Fruit fly (Drosophila melanogaster) whole organism, embryonic: ENCODE measurements around the gene CG7227.

ENCODE experiments used
- Antp ChIP-seq: fragments of 200-800 bp; sonication (Bioruptor generic); optimal IDR thresholded peaks from 3 replicates; lab custom pipeline; 2016; ENCODE audit warnings: missing biosample characterization, missing genetic modification characterization
- BtbVII ChIP-seq: fragments of 200-800 bp; sonication (Bioruptor generic); optimal IDR thresholded peaks from 3 replicates; lab custom pipeline; 2017; ENCODE audit warnings: missing biosample characterization, mild to moderate bottlenecking, missing genetic modification characterization
- CG13287 ChIP-seq: fragments of 200-800 bp; sonication (Bioruptor generic); IDR thresholded peaks from 2 replicates; pipeline ENCODE4 v1.3.6; 2022; ENCODE audit warnings: missing biosample characterization, missing genetic modification characterization; ENCODE audit not compliant: partially characterized antibody
- CG13296 ChIP-seq: fragments of 200-800 bp; sonication (Bioruptor generic); optimal IDR thresholded peaks from 3 replicates; lab custom pipeline; 2018; ENCODE audit warnings: missing biosample characterization, mild to moderate bottlenecking, missing genetic modification characterization
- CG14710 ChIP-seq: fragments of 200-800 bp; sonication (Bioruptor generic); optimal IDR thresholded peaks from 3 replicates; lab custom pipeline; 2019; ENCODE audit warnings: missing biosample characterization, mild to moderate bottlenecking, missing genetic modification characterization, moderate library complexity
- CG16813 ChIP-seq: fragments of 200-800 bp; sonication (Bioruptor generic); IDR thresholded peaks from 3 replicates; pipeline ENCODE4 v1.3.6; 2022; ENCODE audit warnings: missing biosample characterization, missing genetic modification characterization; ENCODE audit not compliant: partially characterized antibody
- CG17186 ChIP-seq: fragments of 200-800 bp; sonication (Bioruptor generic); optimal IDR thresholded peaks from 3 replicates; lab custom pipeline; 2017; ENCODE audit warnings: missing biosample characterization, missing genetic modification reagents, missing genetic modification characterization
- CG17361 ChIP-seq: fragments of 200-800 bp; sonication (Bioruptor generic); IDR thresholded peaks from 3 replicates; pipeline ENCODE4 v1.3.6; 2022; ENCODE audit warnings: missing biosample characterization, missing genetic modification characterization
- CG1832 ChIP-seq: fragments of 200-800 bp; sonication (Bioruptor generic); optimal IDR thresholded peaks from 2 replicates; lab custom pipeline; 2017; ENCODE audit warnings: missing biosample characterization, mild to moderate bottlenecking, missing genetic modification characterization, inconsistent platforms
- CG2120 ChIP-seq: fragments of 200-800 bp; sonication (Bioruptor generic); optimal IDR thresholded peaks from 3 replicates; lab custom pipeline; 2016; ENCODE audit warnings: missing biosample characterization, missing genetic modification characterization
- CG30020 ChIP-seq: fragments of 200-800 bp; optimal IDR thresholded peaks from 2 replicates; lab custom pipeline; 2019; ENCODE audit warnings: missing biosample characterization, mild to moderate bottlenecking, missing genetic modification characterization, moderate library complexity
- CG34224 ChIP-seq: fragments of 200-800 bp; sonication (Bioruptor generic); IDR thresholded peaks from 3 replicates; pipeline ENCODE4 v1.3.6; 2022; ENCODE audit warnings: missing biosample characterization, missing genetic modification characterization; ENCODE audit not compliant: partially characterized antibody
- CG3838 ChIP-seq: fragments of 200-800 bp; sonication (Bioruptor generic); optimal IDR thresholded peaks from 3 replicates; lab custom pipeline; 2016; ENCODE audit warnings: missing biosample characterization, missing genetic modification characterization
- D ChIP-seq, 2 experiments: fragments of 200-800 bp in 1 of 2; fragments of >200 bp in 1 of 2; sonication (Bioruptor generic) in 1 of 2; optimal IDR thresholded peaks; 2 replicates in 1 of 2; 3 replicates in 1 of 2; lab custom pipeline; 2017; ENCODE audit warnings: mild to moderate bottlenecking in 1 of 2, missing biosample characterization in 1 of 2, missing genetic modification characterization in 1 of 2, missing genetic modification reagents in 1 of 2
- Deaf1 ChIP-seq: fragments of 200-800 bp; optimal IDR thresholded peaks from 3 replicates; lab custom pipeline; 2019; ENCODE audit warnings: missing biosample characterization, mild to moderate bottlenecking, missing genetic modification characterization, moderate library complexity
- Dll ChIP-seq: fragments of 200-800 bp; sonication (Bioruptor generic); IDR thresholded peaks from 4 replicates; pipeline ENCODE4 v1.3.6; 2022; ENCODE audit warnings: missing biosample characterization, missing genetic modification characterization; ENCODE audit not compliant: partially characterized antibody
- Elba2 ChIP-seq: fragments of 200-800 bp; sonication (Bioruptor generic); optimal IDR thresholded peaks from 3 replicates; lab custom pipeline; 2016; ENCODE audit warnings: missing biosample characterization, missing genetic modification characterization
- Hand ChIP-seq: fragments of 200-800 bp; sonication (Bioruptor generic); optimal IDR thresholded peaks from 2 replicates; lab custom pipeline; 2017; ENCODE audit warnings: mild to moderate bottlenecking, missing biosample characterization, missing genetic modification reagents, missing genetic modification characterization
- Lhr ChIP-seq: fragments of 200-800 bp; sonication (Bioruptor generic); optimal IDR thresholded peaks from 3 replicates; lab custom pipeline; 2017; ENCODE audit warnings: mild to moderate bottlenecking, missing biosample characterization, missing genetic modification reagents, missing genetic modification characterization
- MBD-R2 ChIP-seq: fragments of 200-800 bp; sonication (Bioruptor generic); IDR thresholded peaks from 2 replicates; pipeline ENCODE4 v1.3.6; 2022; ENCODE audit warnings: missing biosample characterization, missing genetic modification characterization
- Nf-YC ChIP-seq: fragments of 200-800 bp; optimal IDR thresholded peaks from 3 replicates; lab custom pipeline; 2019; ENCODE audit warnings: missing biosample characterization, mild to moderate bottlenecking, missing genetic modification characterization, moderate library complexity
- Pdp1 ChIP-seq, 2 experiments: fragments of 200-800 bp; sonication (Bioruptor generic); optimal IDR thresholded peaks; 3 replicates each; lab custom pipeline; 2016; ENCODE audit warnings: missing biosample characterization in 2 of 2, missing genetic modification characterization in 2 of 2, mild to moderate bottlenecking in 1 of 2, moderate library complexity in 1 of 2
- Usf ChIP-seq: fragments of 200-800 bp; sonication (Bioruptor generic); optimal IDR thresholded peaks from 2 replicates; lab custom pipeline; 2017; ENCODE audit warnings: missing genotype, missing biosample characterization, missing genetic modification characterization
- ab ChIP-seq: fragments of 200-800 bp; sonication (Bioruptor generic); optimal IDR thresholded peaks from 2 replicates; lab custom pipeline; 2016; ENCODE audit warnings: missing biosample characterization, missing genetic modification characterization
- amos ChIP-seq: fragments of 200-800 bp; sonication (Bioruptor generic); IDR thresholded peaks from 2 replicates; pipeline ENCODE4 v1.3.6; 2022; ENCODE audit warnings: missing biosample characterization, missing genetic modification characterization; ENCODE audit not compliant: partially characterized antibody
- cato ChIP-seq: fragments of 200-800 bp; sonication (Bioruptor generic); optimal IDR thresholded peaks from 2 replicates; lab custom pipeline; 2016; ENCODE audit warnings: missing biosample characterization, missing genetic modification characterization, borderline replicate concordance
- caup ChIP-seq: fragments of 200-800 bp; sonication (Bioruptor generic); optimal IDR thresholded peaks from 3 replicates; lab custom pipeline; 2017; ENCODE audit warnings: missing biosample characterization, mild to moderate bottlenecking, missing genetic modification characterization, moderate library complexity; ENCODE audit not compliant: severe bottlenecking
- croc ChIP-seq: fragments of 200-800 bp; sonication (Bioruptor generic); conservative IDR thresholded peaks from 3 replicates; pipeline ENCODE4 v1.3.6; 2022; ENCODE audit warnings: missing biosample characterization, missing genetic modification characterization
- dysf ChIP-seq: fragments of 200-800 bp; sonication (Bioruptor generic); IDR thresholded peaks from 3 replicates; pipeline ENCODE4 v1.3.6; 2022; ENCODE audit warnings: missing biosample characterization, missing genetic modification characterization
- gce ChIP-seq: fragments of 200-800 bp; sonication (Bioruptor generic); IDR thresholded peaks from 3 replicates; pipeline ENCODE4 v1.3.6; 2022; ENCODE audit warnings: missing biosample characterization, missing genetic modification characterization
- gem ChIP-seq: fragments of 200-800 bp; sonication (Bioruptor generic); optimal IDR thresholded peaks from 2 replicates; lab custom pipeline; 2019; ENCODE audit warnings: missing biosample characterization, mild to moderate bottlenecking, missing genetic modification characterization, moderate library complexity
- gsb-n ChIP-seq: fragments of 200-800 bp; sonication (Bioruptor generic); optimal IDR thresholded peaks from 3 replicates; lab custom pipeline; 2018; ENCODE audit warnings: missing biosample characterization, mild to moderate bottlenecking, missing genetic modification characterization
- hb ChIP-seq: fragments of 200-800 bp; sonication (Bioruptor generic); IDR thresholded peaks from 3 replicates; pipeline ENCODE4 v1.3.6; 2022; ENCODE audit warnings: missing biosample characterization, missing genetic modification characterization; ENCODE audit not compliant: partially characterized antibody
- klu ChIP-seq: fragments of 200-800 bp; sonication (Bioruptor generic); IDR thresholded peaks from 2 replicates; pipeline ENCODE4 v1.3.6; 2022; ENCODE audit warnings: missing biosample characterization, missing genetic modification characterization
- knrl ChIP-seq: fragments of 200-800 bp; sonication (Bioruptor generic); IDR thresholded peaks from 3 replicates; pipeline ENCODE4 v1.3.6; 2022; ENCODE audit warnings: missing biosample characterization, missing genetic modification characterization; ENCODE audit not compliant: partially characterized antibody
- nmo ChIP-seq: fragments of 200-800 bp; sonication (Bioruptor generic); optimal IDR thresholded peaks from 2 replicates; lab custom pipeline; 2018; ENCODE audit warnings: missing biosample characterization, mild to moderate bottlenecking, missing genetic modification characterization, moderate library complexity
- nom ChIP-seq: fragments of 200-800 bp; sonication (Bioruptor generic); optimal IDR thresholded peaks from 2 replicates; lab custom pipeline; 2017; ENCODE audit warnings: missing biosample characterization, missing genetic modification characterization, mild to moderate bottlenecking, moderate library complexity, missing genetic modification reagents
- odd ChIP-seq: fragments of 200-800 bp; sonication (Bioruptor generic); optimal IDR thresholded peaks from 2 replicates; lab custom pipeline; 2017; ENCODE audit warnings: missing biosample characterization, mild to moderate bottlenecking, missing genetic modification characterization
- pzg ChIP-seq: fragments of 200-800 bp; sonication (Bioruptor generic); optimal IDR thresholded peaks from 3 replicates; lab custom pipeline; 2018; ENCODE audit warnings: missing biosample characterization, mild to moderate bottlenecking, missing genetic modification characterization, moderate library complexity
- row ChIP-seq: fragments of 200-800 bp; sonication (Bioruptor generic); IDR thresholded peaks from 3 replicates; pipeline ENCODE4 v1.3.6; 2022; ENCODE audit warnings: missing biosample characterization, missing genetic modification characterization
- sc ChIP-seq, 3 experiments: fragments of >200 bp in 2 of 3; fragments of 200-800 bp in 1 of 3; sonication (Bioruptor generic) in 1 of 3; optimal IDR thresholded peaks; 2 replicates in 2 of 3; 3 replicates in 1 of 3; lab custom pipeline; 2017; ENCODE audit warnings: mild to moderate bottlenecking in 1 of 3, missing biosample characterization in 1 of 3, missing genetic modification characterization in 1 of 3, missing genetic modification reagents in 1 of 3
- sob ChIP-seq: fragments of 200-800 bp; sonication (Bioruptor generic); IDR thresholded peaks from 2 replicates; pipeline ENCODE4 v1.3.6; 2022; ENCODE audit warnings: missing biosample characterization, missing genetic modification characterization
- ttk ChIP-seq: fragments of 200-800 bp; sonication (Bioruptor generic); IDR thresholded peaks from 2 replicates; pipeline ENCODE4 v2.1.2; 2022; ENCODE audit warnings: missing biosample characterization, missing genetic modification characterization
- unc-4 ChIP-seq: fragments of 200-800 bp; sonication (Bioruptor generic); IDR thresholded peaks from 2 replicates; pipeline ENCODE4 v1.3.6; 2022; ENCODE audit warnings: missing biosample characterization, missing genetic modification characterization; ENCODE audit not compliant: partially characterized antibody
- zfh1 ChIP-seq: fragments of 200-800 bp; sonication (Bioruptor generic); IDR thresholded peaks from 3 replicates; pipeline ENCODE4 v1.3.6; 2022; ENCODE audit warnings: missing biosample characterization, missing genetic modification characterization

CG7227 gene

dm6 chr2L:8030102-8030501 lies 32.2 kb upstream of the CG7227 start (continued):
- TF ChIP-seq ab (GFP tag; lab: Kevin White, UChicago) (no peak), dysf (no peak), Antp (GFP tag; lab: Kevin White, UChicago) (no peak), CG13287 (peak; percentile 40), CG1832 (GFP tag; lab: Kevin White, UChicago) (no peak), knrl (GFP tag; lab: Robert Waterston, UW) (peak; percentile 17; the same call in 1 of the 3 replicates)

dm6 chr2L:8029160-8029852 lies 31.4 kb upstream of the CG7227 start, which contains the start of gene baf:
baf (plus strand) TSS chr2L:8029462.
- peak; percentile 34 for TF ChIP-seq CG17186
- peak; percentile 22; the same call in 2 of the 3 replicates for TF ChIP-seq CG34224
- no peak for TF ChIP-seq Antp (GFP tag; lab: Kevin White, UChicago)
- TF ChIP-seq Lhr (GFP tag; lab: Kevin White, UChicago): peak; percentile 60
- no peak for TF ChIP-seq gce (GFP tag; lab: Robert Waterston, UW)
- no peak for TF ChIP-seq CG2120 (GFP tag; lab: Kevin White, UChicago)
- peak; percentile 1 for TF ChIP-seq CG30020 (tag; lab: Kevin White, UChicago)
- TF ChIP-seq Nf-YC (tag; lab: Kevin White, UChicago): peak; percentile 17
- no peak for TF ChIP-seq unc-4 (GFP tag; lab: Robert Waterston, UW)
- TF ChIP-seq klu (GFP tag; lab: Robert Waterston, UW): no peak
- TF ChIP-seq Elba2 (GFP tag; lab: Kevin White, UChicago): no peak
- TF ChIP-seq caup: no peak
- no peak for TF ChIP-seq croc (GFP tag; lab: Robert Waterston, UW)
- no peak for TF ChIP-seq CG3838 (GFP tag; lab: Kevin White, UChicago)
- TF ChIP-seq amos (GFP tag; lab: Robert Waterston, UW): peak; percentile 60; the same call in 1 of the 2 replicates
- no peak for TF ChIP-seq sc (optimal IDR thresholded peaks at IDR 0.05; lab: Kevin White, UChicago)
- no peak for TF ChIP-seq sc (GFP tag; optimal IDR thresholded peaks at IDR 0.05; lab: Kevin White, UChicago)
- peak; percentile 7 for TF ChIP-seq gsb-n
- peak; percentile 7 for TF ChIP-seq nmo (GFP tag; lab: Kevin White, UChicago)
- TF ChIP-seq BtbVII (GFP tag; lab: Kevin White, UChicago): peak; percentile 13
- peak; percentile 34 for TF ChIP-seq CG13296 (GFP tag; lab: Kevin White, UChicago)
- no peak for TF ChIP-seq Deaf1 (tag; lab: Kevin White, UChicago)
- 0 out of 3 replicates have a peak, but pooled peaks have one; percentile 14 for TF ChIP-seq row (GFP tag; lab: Robert Waterston, UW)
- no peak for TF ChIP-seq Hand (GFP tag; lab: Kevin White, UChicago)
- peak; percentile 59 for TF ChIP-seq nom (GFP tag; lab: Kevin White, UChicago)
- TF ChIP-seq hb (GFP tag; lab: Robert Waterston, UW): no peak
- TF ChIP-seq gem (tag; lab: Kevin White, UChicago): no peak
- peak in 1 of 2 experiments; percentile 78 for TF ChIP-seq Pdp1 (GFP tag; optimal IDR thresholded peaks at IDR 0.05; lab: Kevin White, UChicago)
- peak; percentile 42 for TF ChIP-seq D (optimal IDR thresholded peaks at IDR 0.05; lab: Kevin White, UChicago)
- TF ChIP-seq D (GFP tag; optimal IDR thresholded peaks at IDR 0.05; lab: Kevin White, UChicago): no peak
- TF ChIP-seq Usf: no peak
- no peak for TF ChIP-seq odd (GFP tag; lab: Kevin White, UChicago)
- TF ChIP-seq pzg (GFP tag; lab: Kevin White, UChicago): peak; percentile 61
- no peak for TF ChIP-seq Dll
- TF ChIP-seq CG16813 (GFP tag; lab: Robert Waterston, UW): peak; percentile 52; the same call in 2 of the 3 replicates
- no peak for TF ChIP-seq ttk
- TF ChIP-seq CG14710 (tag; lab: Kevin White, UChicago): peak; percentile 40
- peak; percentile 41 for TF ChIP-seq MBD-R2 (GFP tag; lab: Robert Waterston, UW)
- 0 out of 3 replicates have a peak, but pooled peaks have one; percentile 16 for TF ChIP-seq CG17361
- 0 out of 3 replicates have a peak, but pooled peaks have one; percentile 22 for TF ChIP-seq zfh1 (GFP tag; lab: Robert Waterston, UW)
- no peak for TF ChIP-seq cato
- no peak for TF ChIP-seq sob (GFP tag; lab: Robert Waterston, UW)
